Worm (Caenorhabditis elegans): ENCODE data around the gene gldi-6.
"Not testable (repeated sequence)": the region's sequence is repeated elsewhere in the genome, so short reads cannot be mapped to it uniquely, and the experiment has no call there.

The gldi-6 gene

DNA sequence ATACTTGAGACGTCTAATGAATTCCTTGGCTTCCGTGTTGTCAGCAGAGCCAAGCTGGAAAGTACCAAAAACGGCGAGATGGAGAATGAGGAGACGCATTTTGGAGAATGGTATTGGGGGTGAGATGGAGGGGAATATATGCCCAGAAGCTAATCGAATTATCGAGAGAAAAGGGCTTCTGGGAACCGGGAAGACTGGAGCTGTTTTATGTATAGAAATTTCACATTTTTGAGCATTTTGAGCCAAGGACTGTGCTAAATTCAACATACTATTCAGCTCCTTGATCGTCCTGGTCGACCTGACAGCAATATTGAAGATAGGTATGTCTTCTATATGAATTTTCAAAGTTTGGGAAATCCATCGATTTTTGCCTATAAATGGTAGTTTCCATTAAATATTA lies 13.3 kb downstream of the gldi-6 start, which contains the start of gene C16C8.7:
TSS of gene C16C8.7 (minus strand) at position 101 of the 400 bp plus-strand sequence.
- TF ChIP-seq dao-5 (tag; optimal IDR thresholded peaks at IDR 0.05) (no peak), W03F9.2 (tag; optimal IDR thresholded peaks at IDR 0.05) (no peak), him-1 (tag; optimal IDR thresholded peaks at IDR 0.05) (no peak)

DNA sequence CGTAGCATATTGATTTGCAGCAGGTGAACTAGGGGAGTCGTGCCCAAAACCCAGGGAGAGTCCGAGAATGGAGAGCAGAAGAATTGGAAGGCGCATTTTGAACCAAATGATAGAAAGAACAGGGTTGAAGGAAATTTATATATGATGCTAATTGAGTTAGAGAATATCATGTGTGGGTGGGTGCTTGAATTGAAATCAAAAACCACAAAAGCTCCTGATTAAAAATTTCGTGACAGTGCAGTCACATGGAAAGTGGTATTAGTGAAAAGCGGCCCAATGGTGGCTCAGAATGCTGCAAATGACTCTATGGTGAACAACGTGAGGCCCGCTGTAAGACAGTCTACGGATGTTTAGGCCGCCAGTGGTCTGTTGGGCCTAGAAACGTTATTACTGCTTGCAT lies 14.8 kb downstream of the gldi-6 start, which contains the start of gene C16C8.8:
TSS of gene C16C8.8 (minus strand) at position 101 of the 400 bp plus-strand sequence.
- no peak for TF ChIP-seq W03F9.2 (tag; optimal IDR thresholded peaks at IDR 0.05)
- TF ChIP-seq him-1 (tag; optimal IDR thresholded peaks at IDR 0.05) = no peak
- TF ChIP-seq dao-5 (tag; optimal IDR thresholded peaks at IDR 0.05) = no peak

DNA sequence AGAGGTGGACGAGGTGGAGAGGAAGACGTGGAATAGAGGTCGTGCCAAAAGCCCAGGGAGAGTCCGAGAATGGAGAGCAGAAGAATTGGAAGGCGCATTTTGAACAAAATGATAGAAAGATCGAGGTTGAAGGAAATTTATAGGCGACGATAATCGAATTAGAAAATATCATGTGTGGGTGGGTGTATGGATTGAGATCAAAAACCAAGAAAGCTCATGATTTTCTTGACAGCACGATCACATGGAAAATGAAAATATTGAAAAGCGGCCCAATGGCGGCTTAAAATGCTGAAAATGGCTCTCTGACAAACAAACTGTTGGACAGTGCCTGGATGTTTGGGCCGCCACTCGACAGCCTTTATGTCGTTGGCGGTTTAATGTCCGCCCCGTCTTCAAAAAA lies 16.4 kb downstream of the gldi-6 start, which contains the start of gene C16C8.9:
TSS of gene C16C8.9 (minus strand) at position 101 of the 400 bp plus-strand sequence.
- TF ChIP-seq W03F9.2 (tag; optimal IDR thresholded peaks at IDR 0.05) (no peak), him-1 (tag; optimal IDR thresholded peaks at IDR 0.05) (no peak), dao-5 (tag; optimal IDR thresholded peaks at IDR 0.05) (no peak)

DNA sequence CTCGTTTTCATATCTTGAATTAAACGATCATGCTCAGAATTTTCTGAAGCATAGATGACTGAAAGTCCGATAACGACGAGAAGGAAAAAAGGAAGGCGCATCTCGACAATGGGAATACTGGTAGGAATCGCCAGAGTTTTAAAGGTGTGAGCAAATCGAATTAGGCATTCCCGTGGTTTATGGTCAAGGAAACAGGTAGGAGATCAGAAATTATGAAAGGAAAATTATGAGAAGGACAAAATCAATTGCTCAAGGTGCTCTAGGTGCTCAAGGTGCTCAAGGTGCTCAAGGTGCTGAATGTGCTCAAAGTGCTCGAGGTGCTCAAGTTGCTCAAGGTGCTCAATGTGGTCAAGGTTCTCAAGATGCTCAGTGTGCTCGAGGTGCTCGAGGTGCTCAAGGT lies 17.8 kb downstream of the gldi-6 start, which contains the start of gene C16C8.10:
TSS of gene C16C8.10 (minus strand) at position 101 of the 400 bp plus-strand sequence.
- TF ChIP-seq W03F9.2, dao-5, him-1 (tag; optimal IDR thresholded peaks at IDR 0.05): not testable (repeated sequence)

DNA sequence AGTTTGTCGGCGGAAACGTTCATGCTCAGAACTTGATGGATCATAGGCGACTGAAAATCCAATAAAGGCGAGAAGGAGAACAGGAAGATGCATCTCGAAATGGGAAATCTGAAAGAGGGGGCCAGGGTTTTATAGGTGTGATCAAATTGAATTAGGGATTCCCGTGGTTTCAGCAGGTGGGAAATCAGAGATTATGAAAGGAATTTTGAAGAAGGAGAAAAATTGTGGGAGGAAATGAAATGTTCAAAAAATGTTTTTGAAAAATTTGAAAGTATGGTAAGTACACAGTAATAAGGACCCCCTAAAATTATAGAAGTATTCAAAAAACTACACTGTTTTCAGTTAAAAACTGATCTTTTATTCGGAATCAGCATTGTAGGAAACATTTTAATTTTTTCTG lies 23.8 kb downstream of the gldi-6 start, which contains the start of gene Y49F6B.20:
TSS of gene Y49F6B.20 (minus strand) at position 101 of the 400 bp plus-strand sequence.
- TF ChIP-seq dao-5 (tag; optimal IDR thresholded peaks at IDR 0.05) (no peak), W03F9.2 (tag; optimal IDR thresholded peaks at IDR 0.05) (no peak), him-1 (tag; optimal IDR thresholded peaks at IDR 0.05) (no peak)

DNA sequence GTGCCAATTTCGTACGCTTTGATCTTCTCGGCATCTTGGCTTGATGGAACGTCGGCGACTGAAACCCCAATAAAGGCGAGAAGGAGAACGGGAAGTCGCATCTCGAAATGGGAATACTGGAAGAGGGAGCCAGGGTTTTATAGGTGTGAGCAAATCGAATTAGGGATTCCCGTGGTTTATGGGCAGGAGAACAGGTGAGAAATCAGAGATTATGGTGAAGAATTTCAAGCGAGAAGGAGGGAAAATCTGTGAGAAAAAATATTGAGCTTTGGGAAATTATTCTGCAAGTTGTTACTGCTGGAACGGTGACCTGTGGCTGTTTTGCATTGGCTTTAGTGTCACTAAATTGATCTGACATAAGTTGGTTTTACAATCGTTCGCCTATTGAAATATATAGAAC lies 24.9 kb downstream of the gldi-6 start, which contains the start of gene Y49F6B.13:
TSS of gene Y49F6B.13 (minus strand) at position 101 of the 400 bp plus-strand sequence.
- TF ChIP-seq dao-5 (tag; optimal IDR thresholded peaks at IDR 0.05) (no peak), W03F9.2 (tag; optimal IDR thresholded peaks at IDR 0.05) (no peak), him-1 (tag; optimal IDR thresholded peaks at IDR 0.05) (no peak)

DNA sequence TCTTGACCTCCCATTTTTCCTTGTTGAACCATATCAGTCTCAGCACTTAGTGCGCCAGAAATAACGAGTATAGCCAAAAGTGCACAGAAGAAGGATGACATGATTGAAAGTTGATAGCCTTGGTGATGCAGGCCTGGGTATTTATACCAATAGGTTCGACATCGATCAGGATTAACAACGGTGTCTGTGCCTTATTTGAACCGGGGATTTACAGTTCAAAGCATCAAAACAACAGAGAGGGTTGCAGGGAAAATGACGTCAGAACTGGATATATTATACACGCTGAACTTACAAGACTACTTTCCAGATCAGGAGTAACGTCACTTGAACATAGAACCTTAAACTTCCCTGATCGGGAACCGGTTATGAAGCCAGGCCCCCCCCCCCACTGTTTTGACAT lies 25.6 kb downstream of the gldi-6 start, which contains the start of gene Y49F6B.12:
TSS of gene Y49F6B.12 (minus strand) at position 101 of the 400 bp plus-strand sequence.
- TF ChIP-seq dao-5 (tag; optimal IDR thresholded peaks at IDR 0.05) (no peak), W03F9.2 (tag; optimal IDR thresholded peaks at IDR 0.05) (no peak), him-1 (tag; optimal IDR thresholded peaks at IDR 0.05) (no peak)

DNA sequence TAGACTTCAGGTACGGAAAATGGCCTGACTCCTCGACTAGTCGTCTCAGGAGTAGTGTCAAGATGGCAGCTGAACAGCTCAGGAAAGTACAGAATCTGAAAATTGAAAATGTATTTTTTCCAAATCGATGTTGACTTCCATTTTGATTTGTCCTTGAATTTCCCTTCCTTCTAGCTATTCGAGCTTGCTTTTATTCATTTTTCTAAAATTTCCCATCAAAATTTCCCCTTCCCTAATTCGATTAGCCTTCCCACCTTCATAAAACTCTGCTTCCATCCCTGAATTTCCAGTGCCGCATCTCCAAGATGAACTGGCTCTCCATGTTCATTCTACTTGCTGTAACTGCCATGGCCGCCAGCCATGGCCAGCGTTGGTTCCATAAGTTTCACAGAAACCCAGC lies 26.1 kb downstream of the gldi-6 start, which contains the start of gene Y49F6B.6:
TSS of gene Y49F6B.6 (plus strand) at position 301 of the 400 bp plus-strand sequence.
- TF ChIP-seq dao-5 (tag; optimal IDR thresholded peaks at IDR 0.05) (no peak), W03F9.2 (tag; optimal IDR thresholded peaks at IDR 0.05) (no peak), him-1 (tag; optimal IDR thresholded peaks at IDR 0.05) (no peak)

DNA sequence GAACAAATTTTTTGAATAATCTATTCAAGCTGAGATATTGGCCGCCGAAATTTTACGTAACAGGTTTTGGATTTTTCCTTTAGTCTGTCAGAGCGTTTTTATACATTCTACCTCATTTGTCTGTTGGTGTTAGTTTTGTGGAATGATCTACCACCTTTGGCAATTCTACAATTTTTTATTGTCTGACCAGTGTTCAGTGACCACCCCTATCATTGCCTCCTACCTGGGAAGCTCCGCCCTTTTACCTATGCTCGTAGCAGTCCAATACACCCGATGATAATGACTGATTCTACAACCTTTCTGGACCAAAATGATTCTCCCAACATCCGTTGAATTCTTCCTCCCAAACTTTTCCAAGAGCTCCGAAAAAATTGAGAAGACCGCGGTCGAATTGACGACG lies 27.0 kb downstream of the gldi-6 start, which contains the start of gene sdz-32:
TSS of gene sdz-32 (plus strand) at position 301 of the 400 bp plus-strand sequence.
- TF ChIP-seq dao-5 (tag; optimal IDR thresholded peaks at IDR 0.05) (no peak), W03F9.2 (tag; optimal IDR thresholded peaks at IDR 0.05) (no peak)

DNA sequence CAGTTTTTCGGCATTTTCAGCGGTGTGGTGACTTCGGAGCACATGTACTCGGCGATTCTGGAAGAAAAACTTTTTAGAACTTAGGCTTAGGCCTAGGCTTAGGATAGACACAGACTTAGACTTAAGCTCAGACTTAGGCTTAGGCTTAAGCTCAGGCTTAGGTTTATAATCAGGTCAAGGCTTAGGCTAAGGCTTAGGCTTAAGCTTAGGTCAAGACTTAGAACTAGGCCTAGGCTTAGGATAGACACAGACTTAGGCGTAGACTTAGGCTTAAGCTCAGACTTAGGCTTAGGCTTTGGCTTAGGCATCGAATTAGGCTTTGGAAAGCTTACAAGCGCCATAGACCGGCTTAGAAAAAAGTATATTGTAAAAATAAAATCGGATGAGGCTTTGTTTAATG lies 29.8 kb downstream of the gldi-6 start:
- TF ChIP-seq dao-5 (tag; optimal IDR thresholded peaks at IDR 0.05) (no peak), W03F9.2 (tag; optimal IDR thresholded peaks at IDR 0.05) (no peak), him-1 (tag; optimal IDR thresholded peaks at IDR 0.05) (no peak)

DNA sequence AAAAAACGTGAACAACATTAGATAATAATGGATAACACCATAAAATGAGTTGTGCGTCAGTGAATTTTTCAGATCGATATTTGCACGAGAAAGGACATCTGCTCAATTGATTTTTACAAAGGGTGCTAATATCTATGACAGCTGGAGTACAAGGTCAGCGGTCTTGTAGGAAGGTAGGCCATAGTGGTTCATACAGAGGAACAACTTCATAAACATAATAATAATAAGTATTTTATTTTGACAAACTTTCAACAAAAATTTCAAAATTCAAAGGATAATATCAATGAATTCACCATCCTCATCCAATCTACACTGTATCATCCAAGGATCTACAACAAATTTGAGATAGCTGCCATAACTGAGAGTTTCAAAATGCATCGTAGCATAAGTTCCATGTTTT lies 30.4 kb downstream of the gldi-6 start, which contains the start of gene fbxb-104:
TSS of gene fbxb-104 (minus strand) at position 101 of the 400 bp plus-strand sequence.
- TF ChIP-seq him-1 (tag; optimal IDR thresholded peaks at IDR 0.05) (no peak), dao-5 (tag; optimal IDR thresholded peaks at IDR 0.05) (no peak), W03F9.2 (tag; optimal IDR thresholded peaks at IDR 0.05) (no peak)

DNA sequence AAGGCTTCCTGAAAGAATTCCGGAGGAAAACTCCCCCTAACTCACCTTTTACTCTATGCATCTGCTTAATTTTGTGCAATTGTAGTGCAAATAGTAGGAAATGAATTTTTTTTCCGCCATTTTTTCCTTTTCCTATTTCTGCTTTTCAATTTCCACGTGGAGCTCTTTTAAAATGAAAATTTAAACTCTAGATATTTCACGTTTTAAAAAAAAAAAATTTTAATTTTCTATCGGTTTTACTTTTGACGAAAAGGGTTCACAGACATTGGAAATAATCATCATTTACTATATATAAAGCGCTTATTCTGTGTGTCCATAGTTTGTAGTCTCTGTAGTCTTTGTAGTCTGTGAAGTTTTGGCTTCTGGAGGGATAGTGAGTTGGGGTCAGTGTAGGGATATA lies 34.8 kb downstream of the gldi-6 start, which contains the start of gene Y49F6B.8:
TSS of gene Y49F6B.8 (minus strand) at position 101 of the 400 bp plus-strand sequence.
- TF ChIP-seq W03F9.2 (tag; optimal IDR thresholded peaks at IDR 0.05) (no peak), him-1 (tag; optimal IDR thresholded peaks at IDR 0.05) (no peak), dao-5 (tag; optimal IDR thresholded peaks at IDR 0.05) (no peak)

DNA sequence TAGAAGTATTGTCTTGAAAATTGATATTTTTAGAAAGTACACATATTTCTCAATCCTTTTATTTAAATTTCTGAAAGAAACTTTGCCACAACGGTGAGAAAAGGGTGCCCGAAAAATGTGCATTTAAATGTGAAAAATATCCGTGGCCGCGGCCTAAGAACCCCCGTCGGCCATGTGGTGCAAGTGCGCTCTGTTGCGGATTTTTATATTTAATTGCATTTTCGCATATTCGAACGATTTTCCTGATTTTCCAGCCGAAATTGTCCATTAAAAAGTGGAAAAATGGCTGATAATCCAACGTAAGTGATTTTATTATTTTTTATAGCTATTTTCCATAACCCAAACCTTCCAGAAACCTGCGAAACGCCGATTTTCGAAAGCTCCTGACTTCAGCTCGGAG lies 35.5 kb downstream of the gldi-6 start, which contains the start of gene smu-2:
TSS of gene smu-2 (plus strand) at position 178 of the 400 bp plus-strand sequence.
- no peak for TF ChIP-seq dao-5 (tag; optimal IDR thresholded peaks at IDR 0.05)
- no peak for TF ChIP-seq him-1 (tag; optimal IDR thresholded peaks at IDR 0.05)
- no peak for TF ChIP-seq W03F9.2 (tag; optimal IDR thresholded peaks at IDR 0.05)

DNA sequence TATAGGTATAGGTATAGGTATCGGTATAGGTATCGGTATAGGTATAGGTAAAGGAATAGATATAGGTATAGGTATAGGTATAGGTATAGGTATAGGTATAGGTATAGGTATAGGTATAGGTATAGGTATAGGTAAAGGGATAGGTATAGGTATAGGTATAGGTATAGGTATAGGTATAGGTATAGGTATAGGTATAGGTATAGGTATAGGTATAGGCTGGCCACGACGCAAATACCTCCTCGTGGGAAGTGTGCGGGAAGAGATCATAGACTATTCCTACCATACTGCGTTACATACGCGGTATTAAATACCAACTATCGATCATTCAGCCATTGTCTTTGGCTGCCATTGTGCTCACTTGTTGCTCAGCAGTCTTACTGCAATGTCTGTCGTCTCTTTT lies 44.0 kb downstream of the gldi-6 start, which contains the start of gene fbxb-112:
TSS of gene fbxb-112 (plus strand) at position 301 of the 400 bp plus-strand sequence.
- TF ChIP-seq dao-5, him-1, W03F9.2 (tag; optimal IDR thresholded peaks at IDR 0.05): not testable (repeated sequence)
